Worm (Caenorhabditis elegans) whole organism, L4 larva: ENCODE data around the gene clec-171.
A peak's percentile ranks its signal among the peaks of the same experiment; 100 is the strongest.

Source experiments
- D1046.2 ChIP-seq: fragments of 200-800 bp; sonication (Bioruptor generic); IDR thresholded peaks from 2 replicates; pipeline ENCODE4 v1.3.6; 2022; ENCODE audit warnings: missing genetic modification characterization, missing compliant biosample characterization
- F37D6.2 ChIP-seq: sonication (generic microtip); optimal IDR thresholded peaks from 2 replicates; lab custom pipeline; 2016; ENCODE audit warnings: mild to moderate bottlenecking, missing genetic modification characterization, missing compliant biosample characterization
- F44E2.7 ChIP-seq: fragments of 200-800 bp; sonication (Bioruptor generic); IDR thresholded peaks from 2 replicates; pipeline ENCODE4 v2.1.2; 2022; ENCODE audit warnings: missing genetic modification characterization, missing compliant biosample characterization
- R02D3.7 ChIP-seq: fragments of 150-350 bp; sonication (generic microtip); optimal IDR thresholded peaks from 3 replicates; lab custom pipeline; 2014; ENCODE audit warnings: missing biosample characterization, missing genetic modification characterization
- T20F7.1 ChIP-seq: fragments of 200-800 bp; sonication (Bioruptor generic); optimal IDR thresholded peaks from 2 replicates; lab custom pipeline; 2018; ENCODE audit warnings: mild to moderate bottlenecking, missing genetic modification characterization, missing compliant biosample characterization
- T26A8.4 ChIP-seq: fragments of 200-800 bp; sonication (Bioruptor generic); IDR thresholded peaks from 2 replicates; pipeline ENCODE4 v1.3.6; 2022; ENCODE audit warnings: missing genetic modification characterization, missing compliant biosample characterization
- Y48G9A.11 ChIP-seq: fragments of 200-800 bp; sonication (Bioruptor generic); IDR thresholded peaks from 2 replicates; pipeline ENCODE4 v1.3.6; 2022; ENCODE audit warnings: missing genetic modification reagents, missing genetic modification characterization, missing compliant biosample characterization
- Y75B8A.6 ChIP-seq: fragments of 200-800 bp; sonication (Bioruptor generic); IDR thresholded peaks from 2 replicates; pipeline ENCODE4 v1.3.6; 2022; ENCODE audit warnings: missing genetic modification reagents, missing genetic modification characterization, missing compliant biosample characterization
- ZK337.2 ChIP-seq: fragments of 200-800 bp; sonication (Bioruptor generic); IDR thresholded peaks from 2 replicates; pipeline ENCODE4 v1.3.6; 2022; ENCODE audit warnings: missing genetic modification reagents, missing genetic modification characterization, missing compliant biosample characterization
- ZK546.5 ChIP-seq, 2 experiments: sonication (generic microtip); optimal IDR thresholded peaks; 2 replicates each; lab custom pipeline; 2017; ENCODE audit warnings: missing biosample characterization in 2 of 2, missing genetic modification characterization in 2 of 2
- aly-2 ChIP-seq: sonication (generic microtip); optimal IDR thresholded peaks from 2 replicates; lab custom pipeline; 2018; ENCODE audit warnings: missing biosample characterization, missing genetic modification characterization
- arid-1 ChIP-seq: fragments of 200-800 bp; sonication (Bioruptor generic); conservative IDR thresholded peaks from 2 replicates; pipeline ENCODE4 v1.3.6; 2022; ENCODE audit warnings: missing genetic modification reagents, missing genetic modification characterization, missing compliant biosample characterization
- ceh-28 ChIP-seq: fragments of 150-350 bp; optimal IDR thresholded peaks from 2 replicates; lab custom pipeline; 2014; ENCODE audit warnings: missing biosample characterization, missing genetic modification reagents, missing genetic modification characterization
- ceh-82 ChIP-seq: sonication (generic microtip); optimal IDR thresholded peaks from 2 replicates; lab custom pipeline; 2017; ENCODE audit warnings: missing biosample characterization, missing genetic modification characterization
- ces-1 ChIP-seq: fragments of 150-350 bp; sonication (generic microtip); optimal IDR thresholded peaks from 4 replicates; lab custom pipeline; 2014; ENCODE audit warnings: missing biosample characterization, missing genetic modification reagents, missing genetic modification characterization
- daf-12 ChIP-seq: fragments of 150-350 bp; optimal IDR thresholded peaks from 2 replicates; lab custom pipeline; 2014; ENCODE audit warnings: missing biosample characterization, missing genetic modification reagents, missing genetic modification characterization
- daf-16 ChIP-seq, 3 experiments: sonication (generic microtip); optimal IDR thresholded peaks; 2 replicates each; lab custom pipeline; 2016 to 2017; ENCODE audit warnings: missing genetic modification characterization in 3 of 3, missing genetic modification reagents in 3 of 3, mild to moderate bottlenecking in 2 of 3, missing compliant biosample characterization in 2 of 3, missing biosample characterization in 1 of 3, moderate library complexity in 1 of 3
- dve-1 ChIP-seq: sonication (generic microtip); optimal IDR thresholded peaks from 2 replicates; lab custom pipeline; 2017; ENCODE audit warnings: antibody characterized with exemption, mild to moderate bottlenecking, missing genetic modification characterization, missing compliant biosample characterization; ENCODE audit not compliant: insufficient read depth
- egl-43 ChIP-seq: fragments of 200-800 bp; sonication (Bioruptor generic); IDR thresholded peaks from 2 replicates; pipeline ENCODE4 v1.3.6; 2022; ENCODE audit warnings: missing genetic modification reagents, missing genetic modification characterization, missing compliant biosample characterization
- fos-1 ChIP-seq: fragments of 150-350 bp; optimal IDR thresholded peaks from 2 replicates; lab custom pipeline; 2014; ENCODE audit warnings: missing biosample characterization, missing genetic modification characterization
- hlh-11 ChIP-seq: fragments of 200-800 bp; sonication (Bioruptor generic); optimal IDR thresholded peaks from 2 replicates; lab custom pipeline; 2018; ENCODE audit warnings: mild to moderate bottlenecking, missing genetic modification characterization, missing compliant biosample characterization
- hlh-30 ChIP-seq: sonication (generic microtip); optimal IDR thresholded peaks from 2 replicates; lab custom pipeline; 2017; ENCODE audit warnings: antibody characterized with exemption, mild to moderate bottlenecking, missing genetic modification characterization, missing compliant biosample characterization; ENCODE audit not compliant: insufficient read depth
- lin-1 ChIP-seq: fragments of 200-800 bp; sonication (Bioruptor generic); IDR thresholded peaks from 2 replicates; pipeline ENCODE4 v1.3.6; 2022; ENCODE audit warnings: missing genetic modification reagents, missing genetic modification characterization, missing compliant biosample characterization
- lin-13 ChIP-seq: fragments of 150-350 bp; optimal IDR thresholded peaks from 2 replicates; lab custom pipeline; 2014; ENCODE audit warnings: missing biosample characterization, missing genetic modification reagents, missing genetic modification characterization
- lin-15B ChIP-seq: fragments of 150-350 bp; sonication (generic microtip); optimal IDR thresholded peaks from 3 replicates; lab custom pipeline; 2014; ENCODE audit warnings: missing biosample characterization, missing genetic modification characterization
- lin-29 ChIP-seq: fragments of 200-800 bp; sonication (Bioruptor generic); IDR thresholded peaks from 2 replicates; pipeline ENCODE4 v1.3.6; 2022; ENCODE audit warnings: missing genetic modification reagents, missing genetic modification characterization, missing compliant biosample characterization
- lsy-2 ChIP-seq, 2 experiments: fragments of 150-350 bp in 1 of 2; sonication (generic microtip) in 1 of 2; optimal IDR thresholded peaks; 2 replicates each; lab custom pipeline; 2014 to 2017; ENCODE audit warnings: missing biosample characterization in 2 of 2, missing genetic modification characterization in 2 of 2
- madf-5 ChIP-seq, 2 experiments: fragments of 200-800 bp; sonication (Bioruptor generic); IDR thresholded peaks; 2 replicates each; pipeline ENCODE4 v1.3.6; 2022; ENCODE audit warnings: missing compliant biosample characterization in 2 of 2, missing genetic modification characterization in 2 of 2
- madf-9 ChIP-seq: fragments of 200-800 bp; sonication (Bioruptor generic); conservative IDR thresholded peaks from 2 replicates; pipeline ENCODE4 v1.3.6; 2022; ENCODE audit warnings: missing genetic modification reagents, missing genetic modification characterization, missing compliant biosample characterization
- mdl-1 ChIP-seq, 2 experiments: fragments of 150-350 bp in 1 of 2; sonication (generic microtip) in 1 of 2; optimal IDR thresholded peaks; 2 replicates each; lab custom pipeline; 2014 to 2017; ENCODE audit warnings: missing biosample characterization in 2 of 2, missing genetic modification characterization in 2 of 2
- mes-2 ChIP-seq: sonication (generic microtip); optimal IDR thresholded peaks from 2 replicates; lab custom pipeline; 2016; ENCODE audit warnings: missing genotype, mild to moderate bottlenecking, missing genetic modification characterization, missing compliant biosample characterization; ENCODE audit not compliant: poor library complexity, severe bottlenecking
- mxl-2 ChIP-seq: fragments of 200-800 bp; sonication (Bioruptor generic); conservative IDR thresholded peaks from 2 replicates; pipeline ENCODE4 v1.3.6; 2022; ENCODE audit warnings: missing genetic modification reagents, missing genetic modification characterization, missing compliant biosample characterization
- nhr-10 ChIP-seq: fragments of 150-350 bp; optimal IDR thresholded peaks from 2 replicates; lab custom pipeline; 2014; ENCODE audit warnings: missing biosample characterization, missing genetic modification characterization
- nhr-11 ChIP-seq: fragments of 150-350 bp; optimal IDR thresholded peaks from 2 replicates; lab custom pipeline; 2014; ENCODE audit warnings: missing biosample characterization, missing genetic modification characterization
- nhr-237 ChIP-seq: sonication (generic microtip); optimal IDR thresholded peaks from 2 replicates; lab custom pipeline; 2017; ENCODE audit warnings: missing biosample characterization, missing genetic modification characterization
- nhr-48 ChIP-seq: sonication (generic microtip); optimal IDR thresholded peaks from 2 replicates; lab custom pipeline; 2016; ENCODE audit warnings: mild to moderate bottlenecking, missing genetic modification characterization, missing compliant biosample characterization
- nhr-6 ChIP-seq: fragments of 150-350 bp; optimal IDR thresholded peaks from 2 replicates; lab custom pipeline; 2014; ENCODE audit warnings: missing biosample characterization, missing genetic modification characterization
- nhr-77 ChIP-seq: fragments of 150-350 bp; optimal IDR thresholded peaks from 2 replicates; lab custom pipeline; 2014; ENCODE audit warnings: missing biosample characterization, missing genetic modification characterization
- pha-4 ChIP-seq, 2 experiments: fragments of 150-350 bp in 1 of 2; fragments of 200-800 bp in 1 of 2; sonication (Bioruptor generic) in 1 of 2; IDR thresholded peaks in 1 of 2; optimal IDR thresholded peaks in 1 of 2; 2 replicates each; pipeline versions ENCODE4 v1.3.6 to Lab custom; 2014 to 2022; ENCODE audit warnings: missing genetic modification characterization in 2 of 2, missing genetic modification reagents in 2 of 2, missing biosample characterization in 1 of 2, missing compliant biosample characterization in 1 of 2
- php-3 ChIP-seq: fragments of 200-800 bp; sonication (Bioruptor generic); IDR thresholded peaks from 2 replicates; pipeline ENCODE4 v1.3.6; 2022; ENCODE audit warnings: missing genetic modification reagents, missing genetic modification characterization, missing compliant biosample characterization
- rbr-2 ChIP-seq: sonication (generic microtip); optimal IDR thresholded peaks from 2 replicates; lab custom pipeline; 2016; ENCODE audit warnings: missing genotype, missing genetic modification characterization, missing compliant biosample characterization
- sdz-12 ChIP-seq: fragments of 200-800 bp; sonication (Bioruptor generic); optimal IDR thresholded peaks from 2 replicates; lab custom pipeline; 2018; ENCODE audit warnings: mild to moderate bottlenecking, missing genetic modification characterization, missing compliant biosample characterization
- skn-1 ChIP-seq: fragments of 150-350 bp; optimal IDR thresholded peaks from 2 replicates; lab custom pipeline; 2014; ENCODE audit warnings: missing biosample characterization, missing genetic modification characterization
- snpc-1.2 ChIP-seq: fragments of 200-800 bp; sonication (Bioruptor generic); IDR thresholded peaks from 2 replicates; pipeline ENCODE4 v1.3.6; 2022; ENCODE audit warnings: missing genetic modification reagents, missing genetic modification characterization, missing compliant biosample characterization
- snpc-4 ChIP-seq: fragments of 150-350 bp; optimal IDR thresholded peaks from 2 replicates; lab custom pipeline; 2014; ENCODE audit warnings: missing biosample characterization, missing genetic modification characterization
- spr-3 ChIP-seq: fragments of 200-800 bp; sonication (Bioruptor generic); optimal IDR thresholded peaks from 2 replicates; lab custom pipeline; 2018; ENCODE audit warnings: mild to moderate bottlenecking, missing genetic modification characterization, missing compliant biosample characterization
- zag-1 ChIP-seq: fragments of 150-350 bp; optimal IDR thresholded peaks from 2 replicates; lab custom pipeline; 2014; ENCODE audit warnings: missing biosample characterization, missing genetic modification characterization
- zfp-2 ChIP-seq: sonication (generic microtip); optimal IDR thresholded peaks from 2 replicates; lab custom pipeline; 2016; ENCODE audit warnings: mild to moderate bottlenecking, missing genetic modification characterization, missing compliant biosample characterization
- zfp-3 ChIP-seq: fragments of 200-800 bp; sonication (Bioruptor generic); conservative IDR thresholded peaks from 2 replicates; pipeline ENCODE4 v1.3.6; 2022; ENCODE audit warnings: missing genetic modification reagents, missing genetic modification characterization, missing compliant biosample characterization
- zip-2 ChIP-seq: fragments of 150-350 bp; optimal IDR thresholded peaks from 2 replicates; lab custom pipeline; 2014; ENCODE audit warnings: missing biosample characterization, missing genetic modification characterization
- ztf-7 ChIP-seq: fragments of 150-350 bp; optimal IDR thresholded peaks from 2 replicates; lab custom pipeline; 2014; ENCODE audit warnings: missing biosample characterization, missing genetic modification characterization

Gene clec-171

ce11 chrIV:1459419-1459818 is 32.2 kb upstream of the clec-171 start (continued):
- TF ChIP-seq ces-1 (no peak), madf-9 (GFP tag; lab: Robert Waterston, UW) (no peak), snpc-4 (no peak), F37D6.2 (no peak), nhr-10 (tag; lab: Kevin White, UChicago) (no peak), spr-3 (GFP tag; lab: Kevin White, UChicago) (no peak), zip-2 (tag; lab: Kevin White, UChicago) (no peak), mxl-2 (GFP tag; lab: Robert Waterston, UW) (0 out of 2 replicates have a peak, but pooled peaks have one; percentile 8), daf-12 (tag; lab: Kevin White, UChicago) (no peak), T20F7.1 (GFP tag; lab: Kevin White, UChicago) (no peak), egl-43 (GFP tag; lab: Robert Waterston, UW) (no peak), snpc-1.2 (GFP tag; lab: Robert Waterston, UW) (no peak), zfp-3 (GFP tag; lab: Robert Waterston, UW) (peak; percentile 75), nhr-11 (no peak), lin-15B (tag; lab: Kevin White, UChicago) (no peak), Y75B8A.6 (GFP tag; lab: Robert Waterston, UW) (no peak), skn-1 (tag; lab: Kevin White, UChicago) (no peak), ceh-28 (tag; lab: Kevin White, UChicago) (no peak), hlh-11 (tag; lab: Kevin White, UChicago) (no peak), lin-29 (GFP tag; lab: Robert Waterston, UW) (no peak), nhr-48 (no peak), lin-1 (no peak; the same call in 1 of the 2 replicates), T26A8.4 (GFP tag; lab: Robert Waterston, UW) (0 out of 2 replicates have a peak, but pooled peaks have one; percentile 13), mdl-1 (tag; optimal IDR thresholded peaks at IDR 0.05; lab: Kevin White, UChicago) (no peak), zfp-2 (tag; lab: Kevin White, UChicago) (no peak), pha-4 (GFP tag; IDR thresholded peaks at IDR 0.05; lab: Robert Waterston, UW) (no peak), pha-4 (tag; optimal IDR thresholded peaks at IDR 0.05; lab: Kevin White, UChicago) (no peak), sdz-12 (GFP tag; lab: Kevin White, UChicago) (no peak), dve-1 (peak; percentile 16), ceh-82 (tag; lab: Kevin White, UChicago) (no peak), nhr-77 (tag; lab: Kevin White, UChicago) (no peak), R02D3.7 (tag; lab: Kevin White, UChicago) (no peak), arid-1 (GFP tag; lab: Robert Waterston, UW) (0 out of 2 replicates have a peak, but pooled peaks have one; percentile 8), rbr-2 (no peak), daf-16 (GFP tag; optimal IDR thresholded peaks at IDR 0.05; lab: Kevin White, UChicago) (no peak), daf-16 (tag; optimal IDR thresholded peaks at IDR 0.05; lab: Kevin White, UChicago) (no peak), lsy-2 (tag; optimal IDR thresholded peaks at IDR 0.05; lab: Kevin White, UChicago) (no peak), zag-1 (tag; lab: Kevin White, UChicago) (no peak), nhr-237 (no peak), aly-2 (tag; lab: Kevin White, UChicago) (no peak), fos-1 (tag; lab: Kevin White, UChicago) (no peak), mes-2 (tag; lab: Kevin White, UChicago) (no peak), nhr-6 (tag; lab: Kevin White, UChicago) (no peak), php-3 (GFP tag; lab: Robert Waterston, UW) (no peak), ZK546.5 (tag; optimal IDR thresholded peaks at IDR 0.05; lab: Kevin White, UChicago) (no peak), ztf-7 (tag; lab: Kevin White, UChicago) (no peak), madf-5 (GFP tag; IDR thresholded peaks at IDR 0.05; lab: Robert Waterston, UW) (no peak), D1046.2 (GFP tag; lab: Robert Waterston, UW) (no peak), Y48G9A.11 (no peak), F44E2.7 (GFP tag; lab: Robert Waterston, UW) (no peak), ZK337.2 (no peak), lin-13 (peak; percentile 63), hlh-30 (tag; lab: Kevin White, UChicago) (no peak)
